Fruit fly (Drosophila melanogaster): ENCODE results near the gene CG32450.

The CG32450 gene

dm6 chr3L:22329478-22329877 lies at the start of gene CG32450:
CG32450 (plus strand) TSS chr3L:22329778.
- no peak for TF ChIP-seq EcR (GFP tag; optimal IDR thresholded peaks at IDR 0.05)
- no peak for TF ChIP-seq pan (optimal IDR thresholded peaks at IDR 0.05)
- TF ChIP-seq Dll (optimal IDR thresholded peaks at IDR 0.05), result no peak
- TF ChIP-seq CG8478 (optimal IDR thresholded peaks at IDR 0.05), result no peak
- TF ChIP-seq usp (GFP tag; optimal IDR thresholded peaks at IDR 0.05), result no peak
- TF ChIP-seq psq (optimal IDR thresholded peaks at IDR 0.05), result no peak

dm6 chr3L:22287994-22288766 lies 41.4 kb upstream of the CG32450 start, which contains the start of the genes Hem and IleRS:
Hem (minus strand) TSS chr3L:22288195.
IleRS (plus strand) TSS chr3L:22288665.
- TF ChIP-seq CG8478 (optimal IDR thresholded peaks at IDR 0.05), result no peak
- no peak for TF ChIP-seq EcR (GFP tag; optimal IDR thresholded peaks at IDR 0.05)
- no peak for TF ChIP-seq pan (optimal IDR thresholded peaks at IDR 0.05)
- TF ChIP-seq Dll (optimal IDR thresholded peaks at IDR 0.05), result no peak
- TF ChIP-seq usp (GFP tag; optimal IDR thresholded peaks at IDR 0.05), result no peak
- TF ChIP-seq psq (optimal IDR thresholded peaks at IDR 0.05), result no peak

- TF ChIP-seq psq (optimal IDR thresholded peaks at IDR 0.05), result no peak
- TF ChIP-seq CG8478 (optimal IDR thresholded peaks at IDR 0.05), result no peak
- no peak for TF ChIP-seq EcR (GFP tag; optimal IDR thresholded peaks at IDR 0.05)
- TF ChIP-seq usp (GFP tag; optimal IDR thresholded peaks at IDR 0.05), result no peak
- TF ChIP-seq pan (optimal IDR thresholded peaks at IDR 0.05), result no peak
- TF ChIP-seq Dll (optimal IDR thresholded peaks at IDR 0.05), result no peak
Measured at dm6 chr3L:22316913-22317312, 12.7 kb upstream of the CG32450 start.

- TF ChIP-seq pan (optimal IDR thresholded peaks at IDR 0.05) (no peak), usp (GFP tag; optimal IDR thresholded peaks at IDR 0.05) (no peak), psq (optimal IDR thresholded peaks at IDR 0.05) (no peak), EcR (GFP tag; optimal IDR thresholded peaks at IDR 0.05) (no peak), Dll (optimal IDR thresholded peaks at IDR 0.05) (no peak), CG8478 (optimal IDR thresholded peaks at IDR 0.05) (no peak)
Measured at dm6 chr3L:22337816-22338215, 8.2 kb downstream of the CG32450 start.

- no peak for TF ChIP-seq psq (optimal IDR thresholded peaks at IDR 0.05)
- TF ChIP-seq usp (GFP tag; optimal IDR thresholded peaks at IDR 0.05), result no peak
- TF ChIP-seq EcR (GFP tag; optimal IDR thresholded peaks at IDR 0.05), result no peak
- no peak for TF ChIP-seq CG8478 (optimal IDR thresholded peaks at IDR 0.05)
- TF ChIP-seq Dll (optimal IDR thresholded peaks at IDR 0.05), result no peak
- TF ChIP-seq pan (optimal IDR thresholded peaks at IDR 0.05), result no peak
Measured at dm6 chr3L:22342565-22342964, 13.0 kb downstream of the CG32450 start.

dm6 chr3L:22346566-22347146 lies 17.1 kb downstream of the CG32450 start:
- TF ChIP-seq psq (optimal IDR thresholded peaks at IDR 0.05) (no peak), Dll (optimal IDR thresholded peaks at IDR 0.05) (no peak), usp (GFP tag; optimal IDR thresholded peaks at IDR 0.05) (no peak), EcR (GFP tag; optimal IDR thresholded peaks at IDR 0.05) (no peak), CG8478 (optimal IDR thresholded peaks at IDR 0.05) (no peak), pan (optimal IDR thresholded peaks at IDR 0.05) (no peak)

dm6 chr3L:22349532-22349931 lies 20.0 kb downstream of the CG32450 start:
- TF ChIP-seq CG8478 (optimal IDR thresholded peaks at IDR 0.05) (no peak), EcR (GFP tag; optimal IDR thresholded peaks at IDR 0.05) (no peak), usp (GFP tag; optimal IDR thresholded peaks at IDR 0.05) (no peak), pan (optimal IDR thresholded peaks at IDR 0.05) (no peak), psq (optimal IDR thresholded peaks at IDR 0.05) (no peak), Dll (optimal IDR thresholded peaks at IDR 0.05) (no peak)

dm6 chr3L:22350683-22351082 lies 21.1 kb downstream of the CG32450 start:
- TF ChIP-seq usp (GFP tag; optimal IDR thresholded peaks at IDR 0.05) (no peak), pan (optimal IDR thresholded peaks at IDR 0.05) (no peak), CG8478 (optimal IDR thresholded peaks at IDR 0.05) (no peak), EcR (GFP tag; optimal IDR thresholded peaks at IDR 0.05) (no peak), Dll (optimal IDR thresholded peaks at IDR 0.05) (no peak), psq (optimal IDR thresholded peaks at IDR 0.05) (no peak)

- TF ChIP-seq EcR (GFP tag; optimal IDR thresholded peaks at IDR 0.05), result no peak
- TF ChIP-seq CG8478 (optimal IDR thresholded peaks at IDR 0.05), result no peak
- no peak for TF ChIP-seq usp (GFP tag; optimal IDR thresholded peaks at IDR 0.05)
- no peak for TF ChIP-seq psq (optimal IDR thresholded peaks at IDR 0.05)
- TF ChIP-seq Dll (optimal IDR thresholded peaks at IDR 0.05), result no peak
- no peak for TF ChIP-seq pan (optimal IDR thresholded peaks at IDR 0.05)
Measured at dm6 chr3L:22351550-22351949, 22.0 kb downstream of the CG32450 start.

- TF ChIP-seq psq (optimal IDR thresholded peaks at IDR 0.05), result no peak
- TF ChIP-seq EcR (GFP tag; optimal IDR thresholded peaks at IDR 0.05), result no peak
- no peak for TF ChIP-seq pan (optimal IDR thresholded peaks at IDR 0.05)
- TF ChIP-seq usp (GFP tag; optimal IDR thresholded peaks at IDR 0.05), result no peak
- no peak for TF ChIP-seq CG8478 (optimal IDR thresholded peaks at IDR 0.05)
- TF ChIP-seq Dll (optimal IDR thresholded peaks at IDR 0.05), result no peak
Measured at dm6 chr3L:22352634-22353033, 23.1 kb downstream of the CG32450 start.

- TF ChIP-seq EcR (GFP tag; optimal IDR thresholded peaks at IDR 0.05) (no peak), Dll (optimal IDR thresholded peaks at IDR 0.05) (no peak), usp (GFP tag; optimal IDR thresholded peaks at IDR 0.05) (no peak), pan (optimal IDR thresholded peaks at IDR 0.05) (no peak), psq (optimal IDR thresholded peaks at IDR 0.05) (no peak), CG8478 (optimal IDR thresholded peaks at IDR 0.05) (no peak)
Measured at dm6 chr3L:22364345-22364744, 34.8 kb downstream of the CG32450 start.

dm6 chr3L:22366942-22367341 lies 37.4 kb downstream of the CG32450 start:
- TF ChIP-seq pan (optimal IDR thresholded peaks at IDR 0.05) (no peak), EcR (GFP tag; optimal IDR thresholded peaks at IDR 0.05) (no peak), CG8478 (optimal IDR thresholded peaks at IDR 0.05) (no peak), usp (GFP tag; optimal IDR thresholded peaks at IDR 0.05) (no peak), psq (optimal IDR thresholded peaks at IDR 0.05) (no peak), Dll (optimal IDR thresholded peaks at IDR 0.05) (no peak)

Measured in whole organism.